Fruit fly (Drosophila melanogaster) whole organism, adult: Measurements from ENCODE around the gene CG42724.

ENCODE experiments used
- CG11617 ChIP-seq: fragments of 200-800 bp; sonication (Bioruptor generic); optimal IDR thresholded peaks from 2 replicates; lab custom pipeline; 2017; ENCODE audit warnings: mild to moderate bottlenecking, missing biosample characterization, missing genetic modification reagents, missing genetic modification characterization
- CG12768 ChIP-seq: fragments of 200-800 bp; sonication (Bioruptor generic); optimal IDR thresholded peaks from 2 replicates; lab custom pipeline; 2017; ENCODE audit warnings: missing biosample characterization, missing genetic modification characterization, mild to moderate bottlenecking, moderate library complexity, missing genetic modification reagents
- CG14711 ChIP-seq: fragments of 200-800 bp; sonication (Bioruptor generic); optimal IDR thresholded peaks from 2 replicates; lab custom pipeline; 2018; ENCODE audit warnings: missing biosample characterization, mild to moderate bottlenecking, missing genetic modification characterization, moderate library complexity
- CG1620 ChIP-seq: fragments of 200-800 bp; sonication (Bioruptor generic); optimal IDR thresholded peaks from 2 replicates; lab custom pipeline; 2016; ENCODE audit warnings: missing biosample characterization, missing genetic modification characterization
- CG33017 ChIP-seq: fragments of 200-800 bp; sonication (Bioruptor generic); optimal IDR thresholded peaks from 2 replicates; lab custom pipeline; 2018; ENCODE audit warnings: missing biosample characterization, mild to moderate bottlenecking, missing genetic modification characterization, moderate library complexity
- CG5204 ChIP-seq: fragments of 200-800 bp; sonication (Bioruptor generic); optimal IDR thresholded peaks from 2 replicates; lab custom pipeline; 2016; ENCODE audit warnings: missing biosample characterization, missing genetic modification characterization
- CG7045 ChIP-seq: fragments of 200-800 bp; sonication (Bioruptor generic); optimal IDR thresholded peaks from 2 replicates; lab custom pipeline; 2017; ENCODE audit warnings: missing biosample characterization, mild to moderate bottlenecking, missing genetic modification characterization
- CG7101 ChIP-seq: fragments of 200-800 bp; sonication (Bioruptor generic); optimal IDR thresholded peaks from 2 replicates; lab custom pipeline; 2018; ENCODE audit warnings: missing biosample characterization, mild to moderate bottlenecking, missing genetic modification characterization, moderate library complexity
- Clk ChIP-seq: fragments of 200-800 bp; sonication (Bioruptor generic); optimal IDR thresholded peaks from 2 replicates; lab custom pipeline; 2017; ENCODE audit warnings: missing biosample characterization, missing genetic modification characterization
- Crg-1 ChIP-seq: fragments of 200-800 bp; sonication (Bioruptor generic); optimal IDR thresholded peaks from 2 replicates; lab custom pipeline; 2016; ENCODE audit warnings: missing biosample characterization, missing genetic modification characterization
- Hr96 ChIP-seq: fragments of 200-800 bp; sonication (Bioruptor generic); optimal IDR thresholded peaks from 2 replicates; lab custom pipeline; 2016; ENCODE audit warnings: missing biosample characterization, missing genetic modification characterization
- Mnt ChIP-seq: fragments of 200-800 bp; sonication (Bioruptor generic); optimal IDR thresholded peaks from 2 replicates; lab custom pipeline; 2016; ENCODE audit warnings: missing biosample characterization, mild to moderate bottlenecking, missing genetic modification characterization
- bab1 ChIP-seq: fragments of 200-800 bp; sonication (Bioruptor generic); optimal IDR thresholded peaks from 3 replicates; lab custom pipeline; 2019; ENCODE audit warnings: missing biosample characterization, mild to moderate bottlenecking, missing genetic modification characterization, moderate library complexity
- cic ChIP-seq: fragments of 200-800 bp; sonication (Bioruptor generic); optimal IDR thresholded peaks from 2 replicates; lab custom pipeline; 2017; ENCODE audit warnings: missing biosample characterization, mild to moderate bottlenecking, missing genetic modification characterization, moderate library complexity
- cnc ChIP-seq, 2 experiments: fragments of >200 bp; optimal IDR thresholded peaks; 2 replicates each; lab custom pipeline; 2017
- kay ChIP-seq: fragments of 200-800 bp; sonication (Bioruptor generic); peaks from one replicate; lab custom pipeline; 2016; ENCODE audit warnings: missing biosample characterization, missing genetic modification characterization, borderline replicate concordance
- ovo ChIP-seq: fragments of 200-800 bp; sonication (Bioruptor generic); optimal IDR thresholded peaks from 2 replicates; lab custom pipeline; 2016; ENCODE audit warnings: missing biosample characterization, missing genetic modification characterization
- pad ChIP-seq: fragments of 200-800 bp; sonication (Bioruptor generic); optimal IDR thresholded peaks from 3 replicates; lab custom pipeline; 2017; ENCODE audit warnings: missing biosample characterization, missing genetic modification characterization, mild to moderate bottlenecking, moderate library complexity, missing genetic modification reagents
- tj ChIP-seq: fragments of 200-800 bp; sonication (Bioruptor generic); optimal IDR thresholded peaks from 3 replicates; lab custom pipeline; 2017; ENCODE audit warnings: missing biosample characterization, mild to moderate bottlenecking, missing genetic modification characterization, moderate library complexity
- toe ChIP-seq: fragments of 200-800 bp; sonication (Bioruptor generic); optimal IDR thresholded peaks from 2 replicates; lab custom pipeline; 2016; ENCODE audit warnings: missing biosample characterization, missing genetic modification characterization

Gene CG42724

DNA sequence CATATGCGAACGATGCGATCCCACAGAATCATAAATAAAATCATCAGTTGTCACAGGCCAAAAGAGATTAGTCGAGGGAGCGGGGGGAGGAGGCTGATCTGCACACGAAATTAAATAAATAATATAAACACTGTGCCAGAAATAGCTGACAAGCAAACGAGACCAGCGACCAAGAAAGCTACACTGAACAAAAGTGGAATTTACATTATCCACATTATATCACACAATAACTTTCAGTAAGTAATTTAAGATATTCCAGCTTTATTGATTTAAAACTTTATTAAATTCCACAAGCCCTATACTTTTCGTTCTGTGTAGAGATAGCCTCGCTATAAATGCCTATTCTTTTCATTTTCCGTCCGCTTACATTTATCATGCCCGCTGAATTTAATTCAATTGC, 36.1 kb upstream of the CG42724 start:
- no peak for TF ChIP-seq cic
- TF ChIP-seq CG7045 (GFP tag; lab: Kevin White, UChicago), result no peak
- peak; percentile 30 for TF ChIP-seq CG33017 (tag; lab: Kevin White, UChicago)
- peak; percentile 16 for TF ChIP-seq Hr96 (GFP tag; lab: Kevin White, UChicago)
- no peak for TF ChIP-seq toe
- TF ChIP-seq pad, result no peak
- peak; percentile 3 for TF ChIP-seq CG1620
- TF ChIP-seq bab1, result peak; percentile 54
- peak; percentile 11 for TF ChIP-seq CG11617 (GFP tag; lab: Kevin White, UChicago)
- TF ChIP-seq Clk, result no peak
- TF ChIP-seq tj, result peak; percentile 41
- TF ChIP-seq cnc (optimal IDR thresholded peaks at IDR 0.05; lab: Kevin White, UChicago), result no peak
- TF ChIP-seq Mnt (GFP tag; lab: Kevin White, UChicago), result no peak
- no peak for TF ChIP-seq kay
- peak; percentile 38 for TF ChIP-seq CG7101 (tag; lab: Kevin White, UChicago)
- no peak for TF ChIP-seq Crg-1 (GFP tag; lab: Kevin White, UChicago)
- no peak for TF ChIP-seq ovo (GFP tag; lab: Kevin White, UChicago)
- TF ChIP-seq CG12768 (GFP tag; lab: Kevin White, UChicago), result no peak
- TF ChIP-seq CG5204 (GFP tag; lab: Kevin White, UChicago), result no peak
- peak; percentile 51 for TF ChIP-seq CG14711 (tag; lab: Kevin White, UChicago)

DNA sequence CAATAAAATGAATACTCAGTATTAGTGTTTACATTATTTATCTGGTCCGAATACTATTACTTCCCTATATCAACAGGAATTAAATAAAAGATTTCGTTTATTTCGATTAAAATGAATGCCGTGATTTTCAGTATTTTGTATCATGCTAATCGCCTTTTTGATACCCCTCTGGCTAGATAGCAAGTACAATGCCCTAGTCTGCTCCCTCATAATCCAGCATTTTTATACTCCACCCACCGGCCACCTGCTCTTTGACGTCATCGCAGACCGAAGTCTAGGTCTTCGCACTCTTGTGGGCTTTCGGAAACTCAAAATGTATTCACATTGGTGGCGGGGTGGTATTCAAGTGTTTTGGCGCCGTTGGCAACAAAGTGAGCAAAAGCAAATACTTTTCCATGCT, 35.6 kb upstream of the CG42724 start:
- TF ChIP-seq CG12768 (GFP tag; lab: Kevin White, UChicago), result no peak
- no peak for TF ChIP-seq Mnt (GFP tag; lab: Kevin White, UChicago)
- TF ChIP-seq Clk, result no peak
- TF ChIP-seq Crg-1 (GFP tag; lab: Kevin White, UChicago), result no peak
- no peak for TF ChIP-seq pad
- TF ChIP-seq tj, result no peak

DNA sequence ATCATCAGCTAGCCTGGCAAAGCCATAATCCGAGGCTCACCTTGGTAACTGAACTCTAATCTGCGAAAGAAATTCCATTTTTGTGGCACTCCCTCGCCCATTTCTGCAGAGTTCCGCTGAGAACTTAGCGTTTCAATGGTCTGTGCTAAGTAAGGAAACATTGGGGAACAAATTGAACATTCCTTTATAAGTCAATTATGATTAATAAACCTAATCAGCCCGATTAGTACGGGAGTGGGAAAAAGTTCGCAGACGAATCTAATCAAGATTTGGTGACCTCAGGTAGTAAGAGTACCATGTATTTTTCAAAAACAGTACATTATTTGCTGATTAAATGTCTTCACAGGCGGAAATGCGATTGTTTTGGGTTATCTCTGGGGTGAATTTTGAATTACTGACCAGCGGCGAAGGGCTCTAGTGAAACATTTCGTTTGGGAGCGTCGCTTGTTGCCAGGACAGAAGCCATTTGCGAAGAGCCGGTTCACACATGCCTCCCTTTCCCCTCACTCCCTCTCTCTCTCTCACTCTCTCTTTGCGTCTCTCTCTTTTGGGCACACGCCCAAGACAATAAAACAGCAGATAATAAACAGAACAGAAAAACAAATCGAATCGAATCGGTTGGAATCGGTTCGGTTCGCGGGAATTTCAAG, 34.6 kb upstream of the CG42724 start:
- TF ChIP-seq pad, result no peak
- no peak for TF ChIP-seq CG1620
- TF ChIP-seq CG7101 (tag; lab: Kevin White, UChicago), result no peak
- TF ChIP-seq Crg-1 (GFP tag; lab: Kevin White, UChicago), result no peak
- TF ChIP-seq Mnt (GFP tag; lab: Kevin White, UChicago), result no peak
- TF ChIP-seq toe, result no peak
- TF ChIP-seq cic, result peak; percentile 13

DNA sequence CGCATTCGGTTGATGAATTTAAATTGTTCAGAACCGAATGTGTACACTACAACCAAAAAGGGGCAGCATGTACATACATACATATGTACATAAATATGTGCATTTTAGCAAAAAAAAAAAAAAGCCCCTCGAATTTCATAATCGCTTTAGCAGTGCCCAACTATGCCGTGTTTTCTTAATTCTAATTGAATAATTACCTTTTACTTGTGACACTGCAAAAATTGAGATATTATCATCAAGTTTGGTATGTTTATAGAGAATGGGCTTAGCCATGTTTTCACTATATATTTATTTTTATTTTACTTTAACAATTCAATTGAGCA, 33.4 kb upstream of the CG42724 start:
- TF ChIP-seq Mnt (GFP tag; lab: Kevin White, UChicago) (no peak), Hr96 (GFP tag; lab: Kevin White, UChicago) (no peak), ovo (GFP tag; lab: Kevin White, UChicago) (no peak), bab1 (no peak), CG12768 (GFP tag; lab: Kevin White, UChicago) (no peak), CG11617 (GFP tag; lab: Kevin White, UChicago) (no peak), toe (no peak), CG14711 (tag; lab: Kevin White, UChicago) (no peak), CG7101 (tag; lab: Kevin White, UChicago) (no peak), CG7045 (GFP tag; lab: Kevin White, UChicago) (no peak), CG33017 (tag; lab: Kevin White, UChicago) (no peak), cic (no peak), tj (no peak), CG1620 (no peak), CG5204 (GFP tag; lab: Kevin White, UChicago) (no peak), cnc (optimal IDR thresholded peaks at IDR 0.05; lab: Kevin White, UChicago) (no peak), kay (no peak), Clk (no peak), pad (no peak), Crg-1 (GFP tag; lab: Kevin White, UChicago) (no peak)

DNA sequence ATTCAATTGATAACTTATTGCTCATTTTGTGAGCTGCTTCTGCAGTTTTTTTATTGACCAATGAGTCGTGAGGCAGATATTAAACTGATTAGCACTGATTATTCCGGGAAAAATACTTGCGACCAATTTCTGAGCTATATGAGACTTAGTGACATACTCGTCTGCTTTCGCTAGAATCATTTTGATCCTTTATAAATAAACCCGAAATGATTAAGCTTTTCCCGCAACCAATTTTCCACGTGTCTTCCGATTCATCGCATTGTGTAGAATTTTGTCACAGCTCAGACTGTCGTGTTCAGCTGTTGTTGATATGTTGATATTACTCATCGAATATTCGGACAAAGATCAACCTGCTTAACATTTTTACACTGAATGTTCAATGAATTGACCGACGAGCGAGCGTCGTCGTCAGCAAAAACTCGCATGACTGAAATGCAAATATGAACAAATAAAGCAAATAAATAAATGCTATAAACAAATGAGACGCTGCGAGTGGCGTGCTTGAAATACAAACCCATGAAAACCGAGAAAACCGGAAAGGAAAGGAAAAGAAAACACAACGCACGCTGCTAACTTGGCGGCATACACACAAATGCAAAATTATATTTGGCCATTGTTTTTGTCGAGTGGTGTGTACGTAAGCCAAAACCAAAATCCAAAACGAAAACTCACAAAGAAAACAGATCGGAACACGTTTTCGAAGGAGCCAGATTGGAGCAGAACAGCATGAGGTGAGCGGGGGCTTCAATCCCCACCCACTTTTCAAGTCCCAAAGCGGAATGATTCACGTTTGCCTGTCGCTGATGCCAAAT, 32.8 kb upstream of the CG42724 start:
- peak; percentile 92 for TF ChIP-seq kay
- peak; percentile 7 for TF ChIP-seq ovo (GFP tag; lab: Kevin White, UChicago)
- peak; percentile 90 for TF ChIP-seq tj
- TF ChIP-seq Mnt (GFP tag; lab: Kevin White, UChicago), result peak; percentile 19
- TF ChIP-seq CG14711 (tag; lab: Kevin White, UChicago), result peak; percentile 8
- TF ChIP-seq CG11617 (GFP tag; lab: Kevin White, UChicago), result no peak
- peak; percentile 48 for TF ChIP-seq cic
- TF ChIP-seq CG12768 (GFP tag; lab: Kevin White, UChicago), result peak; percentile 10
- no peak for TF ChIP-seq Hr96 (GFP tag; lab: Kevin White, UChicago)
- TF ChIP-seq bab1, result no peak
- no peak for TF ChIP-seq cnc (optimal IDR thresholded peaks at IDR 0.05; lab: Kevin White, UChicago)

DNA sequence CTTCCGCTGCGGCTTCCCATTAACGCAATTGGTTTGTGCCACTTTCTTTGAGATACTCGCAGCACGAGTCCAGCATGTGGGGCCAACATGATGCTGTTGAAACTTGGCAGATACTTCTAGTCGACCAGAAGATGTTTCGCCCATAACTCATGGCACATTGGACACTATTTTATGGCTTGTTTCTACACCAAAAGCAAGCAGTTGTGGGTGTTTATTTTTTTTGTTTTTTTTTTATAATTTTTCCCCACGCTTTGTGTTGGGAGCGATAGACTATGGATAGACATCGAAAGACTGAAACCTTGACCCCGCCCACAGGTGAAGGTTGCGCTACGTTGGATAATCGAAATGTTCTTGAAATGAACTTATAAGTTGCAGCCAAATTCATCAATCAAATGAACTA, 31.7 kb upstream of the CG42724 start:
- TF ChIP-seq bab1 (no peak), CG14711 (tag; lab: Kevin White, UChicago) (no peak), ovo (GFP tag; lab: Kevin White, UChicago) (no peak), CG11617 (GFP tag; lab: Kevin White, UChicago) (no peak), CG1620 (no peak), CG12768 (GFP tag; lab: Kevin White, UChicago) (no peak), CG33017 (tag; lab: Kevin White, UChicago) (no peak)
